Fruit fly (Drosophila melanogaster): ENCODE measurements around the gene Ugt36A1.
A peak's percentile ranks its signal among the peaks of the same experiment; 100 is the strongest.

The Ugt36A1 gene

DNA sequence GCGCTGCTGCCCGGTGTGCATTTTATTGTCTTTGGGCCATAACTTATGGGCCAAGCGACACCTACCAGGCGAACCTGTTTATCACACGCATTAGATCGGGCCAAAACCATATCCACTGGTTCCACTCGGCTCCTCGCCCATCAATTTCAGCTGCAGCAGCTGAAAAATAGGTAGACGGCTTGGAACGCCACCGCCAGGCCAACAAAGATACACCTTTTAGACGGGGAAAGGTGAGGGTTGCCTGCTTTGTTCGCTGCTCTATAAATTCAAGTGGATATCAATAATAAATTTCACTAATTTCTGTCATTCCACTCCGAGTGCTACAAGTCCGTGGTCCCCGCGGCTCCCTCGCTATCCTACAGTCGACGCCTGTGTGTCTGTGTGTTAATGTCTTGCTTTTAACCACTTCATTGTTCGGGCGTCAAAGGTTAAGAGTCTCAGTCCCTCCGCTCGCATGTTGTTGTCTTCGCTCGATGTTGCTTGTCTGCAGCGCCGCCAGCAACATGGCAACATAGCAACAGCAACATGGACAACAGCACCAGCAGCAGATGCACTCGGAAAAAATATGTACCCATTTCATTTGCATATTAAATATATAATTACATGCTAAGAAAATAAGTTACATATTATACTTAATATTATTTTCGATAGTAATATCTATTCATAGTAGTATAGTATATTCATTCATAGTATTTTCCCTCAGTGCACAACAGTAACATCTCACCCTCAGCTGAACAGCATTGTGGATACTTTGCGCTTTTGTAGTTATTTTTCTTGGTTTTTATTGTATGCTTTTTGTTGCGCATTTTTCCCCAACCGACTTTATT lies 30.8 kb upstream of the Ugt36A1 start (continued):
- TF ChIP-seq Ets65A (GFP tag) (peak; percentile 73), otp (GFP tag; IDR thresholded peaks at IDR 0.05) (peak; percentile 73; the same call in 2 of the 3 replicates), vfl (GFP tag; optimal IDR thresholded peaks at IDR 0.05) (no peak), CG4424 (GFP tag; optimal IDR thresholded peaks at IDR 0.05) (peak; percentile 91), dati (GFP tag; IDR thresholded peaks at IDR 0.05) (peak; percentile 53; the same call in 1 of the 2 replicates), al (GFP tag; IDR thresholded peaks at IDR 0.05) (no peak), Dad (GFP tag; optimal IDR thresholded peaks at IDR 0.05) (no peak), Mrtf (GFP tag; IDR thresholded peaks at IDR 0.05) (peak; percentile 67; the same call in 2 of the 3 replicates), croc (GFP tag; conservative IDR thresholded peaks at IDR 0.05) (peak; percentile 87), CG2712 (tag; optimal IDR thresholded peaks at IDR 0.05) (peak; percentile 97), Dfd (GFP tag; optimal IDR thresholded peaks at IDR 0.05) (no peak), sens (GFP tag) (peak; percentile 84), Mes4 (GFP tag; optimal IDR thresholded peaks at IDR 0.05) (no peak), Hr51 (GFP tag; optimal IDR thresholded peaks at IDR 0.05) (peak in 1 of 2 experiments; percentile 85), Adf1 (GFP tag; IDR thresholded peaks at IDR 0.05) (no peak), maf-S (GFP tag; optimal IDR thresholded peaks at IDR 0.05) (no peak), ap (GFP tag; IDR thresholded peaks at IDR 0.05) (peak; percentile 60), prd (optimal IDR thresholded peaks at IDR 0.05) (no peak), prd (GFP tag; IDR thresholded peaks at IDR 0.05) (peak; percentile 92), CG14860 (GFP tag; IDR thresholded peaks at IDR 0.05; ENCODE audit: partially characterized antibody) (no peak), unc-4 (GFP tag; IDR thresholded peaks at IDR 0.05; ENCODE audit: partially characterized antibody) (no peak), CG10654 (GFP tag; optimal IDR thresholded peaks at IDR 0.05) (peak; percentile 79), Med (GFP tag) (peak; percentile 49), Scr (GFP tag; IDR thresholded peaks at IDR 0.05; ENCODE audit: partially characterized antibody) (no peak), Blimp-1 (GFP tag; optimal IDR thresholded peaks at IDR 0.05) (peak; percentile 86), peb (GFP tag; IDR thresholded peaks at IDR 0.05) (peak; percentile 68), insv (GFP tag; optimal IDR thresholded peaks at IDR 0.05) (no peak), en (GFP tag; optimal IDR thresholded peaks at IDR 0.05) (no peak), CG12659 (GFP tag; optimal IDR thresholded peaks at IDR 0.05) (peak; percentile 59), bsh (GFP tag; optimal IDR thresholded peaks at IDR 0.05) (peak; percentile 42 to 92), MBD-R2 (GFP tag; IDR thresholded peaks at IDR 0.05) (no peak), Trl (optimal IDR thresholded peaks at IDR 0.05) (no peak), Trl (GFP tag; optimal IDR thresholded peaks at IDR 0.05) (no peak), eve (GFP tag; optimal IDR thresholded peaks at IDR 0.05) (no peak), nom (GFP tag; optimal IDR thresholded peaks at IDR 0.05) (peak; percentile 56), lilli (GFP tag; optimal IDR thresholded peaks at IDR 0.05) (no peak), caup (GFP tag; optimal IDR thresholded peaks at IDR 0.05; ENCODE audit: severe bottlenecking) (peak; percentile 35), Dip2 (GFP tag; IDR thresholded peaks at IDR 0.05) (0 out of 2 replicates have a peak, but pooled peaks have one; percentile 15), chif (GFP tag; optimal IDR thresholded peaks at IDR 0.05) (peak in 1 of 2 experiments; percentile 30), CG15601 (tag; optimal IDR thresholded peaks at IDR 0.05) (peak; percentile 89), org-1 (GFP tag; optimal IDR thresholded peaks at IDR 0.05) (peak; percentile 70), CG10959 (GFP tag; IDR thresholded peaks at IDR 0.05) (peak; percentile 82), CG9817 (tag; optimal IDR thresholded peaks at IDR 0.05) (peak; percentile 56), schlank (tag; optimal IDR thresholded peaks at IDR 0.05) (no peak), run (tag; optimal IDR thresholded peaks at IDR 0.05) (peak; percentile 70), crol (GFP tag; IDR thresholded peaks at IDR 0.05) (peak; percentile 90), crc (GFP tag; optimal IDR thresholded peaks at IDR 0.05) (no peak), pho (GFP tag; optimal IDR thresholded peaks at IDR 0.05) (no peak), CG30020 (tag; optimal IDR thresholded peaks at IDR 0.05) (peak; percentile 52), CoRest (tag; optimal IDR thresholded peaks at IDR 0.05) (peak; percentile 88)
